Worm (Caenorhabditis elegans) whole organism, early embryonic: ENCODE results near the gene czw-1.

ENCODE experiments used
- B0310.2 ChIP-seq: sonication (generic microtip); optimal IDR thresholded peaks from 2 replicates; lab custom pipeline; 2016; ENCODE audit warnings: mild to moderate bottlenecking, missing genetic modification characterization, missing compliant biosample characterization
- F13C5.2 ChIP-seq: sonication (generic microtip); optimal IDR thresholded peaks from 2 replicates; lab custom pipeline; 2017; ENCODE audit warnings: mild to moderate bottlenecking, missing genetic modification characterization, inconsistent platforms, missing compliant biosample characterization
- aly-1 ChIP-seq: sonication (generic microtip); optimal IDR thresholded peaks from 2 replicates; lab custom pipeline; 2016; ENCODE audit warnings: missing genetic modification characterization, missing compliant biosample characterization
- ama-1 ChIP-seq: fragments of 150-350 bp; optimal IDR thresholded peaks from 2 replicates; lab custom pipeline; 2014
- ceh-13 ChIP-seq: fragments of 200-800 bp; sonication (Bioruptor generic); optimal IDR thresholded peaks from 2 replicates; lab custom pipeline; 2018; ENCODE audit warnings: mild to moderate bottlenecking, missing genetic modification characterization, missing compliant biosample characterization
- ceh-36 ChIP-seq: sonication (generic microtip); optimal IDR thresholded peaks from 2 replicates; lab custom pipeline; 2016; ENCODE audit warnings: missing genetic modification characterization, inconsistent platforms, missing compliant biosample characterization
- ets-7 ChIP-seq: sonication (generic microtip); optimal IDR thresholded peaks from 2 replicates; lab custom pipeline; 2016; ENCODE audit warnings: missing genotype, missing genetic modification characterization, missing compliant biosample characterization
- flt-1 ChIP-seq: fragments of 200-800 bp; sonication (Bioruptor generic); IDR thresholded peaks from 2 replicates; pipeline ENCODE4 v1.3.6; 2022; ENCODE audit warnings: missing genetic modification characterization, missing compliant biosample characterization
- hmbx-1 ChIP-seq: sonication (generic microtip); optimal IDR thresholded peaks from 2 replicates; lab custom pipeline; 2016; ENCODE audit warnings: mild to moderate bottlenecking, missing genetic modification characterization, missing compliant biosample characterization
- hmg-4 ChIP-seq: fragments of 200-800 bp; sonication (Bioruptor generic); optimal IDR thresholded peaks from 2 replicates; lab custom pipeline; 2018; ENCODE audit warnings: mild to moderate bottlenecking, missing genetic modification characterization, missing compliant biosample characterization
- hnd-1 ChIP-seq: sonication (generic microtip); optimal IDR thresholded peaks from 2 replicates; lab custom pipeline; 2016; ENCODE audit warnings: missing genetic modification characterization, missing compliant biosample characterization
- pes-1 ChIP-seq: fragments of 200-800 bp; sonication (Bioruptor generic); IDR thresholded peaks from 2 replicates; pipeline ENCODE4 v1.3.6; 2022; ENCODE audit warnings: missing genetic modification reagents, missing genetic modification characterization, missing compliant biosample characterization
- scrt-1 ChIP-seq: fragments of 200-800 bp; sonication (Bioruptor generic); IDR thresholded peaks from 2 replicates; pipeline ENCODE4 v1.3.6; 2022; ENCODE audit warnings: missing genetic modification characterization, missing compliant biosample characterization
- sea-1 ChIP-seq: fragments of 200-800 bp; sonication (Bioruptor generic); conservative IDR thresholded peaks from 2 replicates; pipeline ENCODE4 v1.3.6; 2022; ENCODE audit warnings: missing genetic modification characterization, missing compliant biosample characterization
- tbx-11 ChIP-seq: fragments of 200-800 bp; sonication (Bioruptor generic); IDR thresholded peaks from 2 replicates; pipeline ENCODE4 v1.3.6; 2022; ENCODE audit warnings: missing genetic modification characterization, missing compliant biosample characterization
- tbx-37 ChIP-seq: fragments of 200-800 bp; sonication (Bioruptor generic); conservative IDR thresholded peaks from 2 replicates; pipeline ENCODE4 v1.3.6; 2022; ENCODE audit warnings: missing genetic modification reagents, missing genetic modification characterization, missing compliant biosample characterization
- tra-4 ChIP-seq: sonication (generic microtip); optimal IDR thresholded peaks from 2 replicates; lab custom pipeline; 2017; ENCODE audit warnings: missing genetic modification characterization, missing compliant biosample characterization

The czw-1 gene

DNA sequence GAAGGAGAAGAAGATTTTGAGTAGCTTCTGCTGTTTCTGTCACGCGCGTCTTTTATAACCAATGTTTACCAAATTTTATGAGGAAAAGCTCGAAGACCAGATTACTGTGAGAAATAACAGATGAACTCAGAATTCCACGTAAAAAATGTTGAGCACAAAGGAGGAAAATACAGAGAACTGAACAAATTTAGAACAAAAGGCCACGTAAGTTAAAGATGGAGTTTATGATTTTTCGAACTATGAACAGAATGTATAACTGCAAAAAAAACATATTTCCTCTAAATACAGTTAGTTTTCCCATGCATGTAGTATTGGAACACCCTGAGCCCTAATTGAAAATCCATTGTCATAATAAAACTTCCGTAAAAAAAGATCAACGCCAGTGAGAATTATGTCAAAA, 5.7 kb downstream of the czw-1 start, which contains the start of gene exc-9:
exc-9 (minus strand) TSS at position 101 of the 400 bp plus-strand sequence.
- TF ChIP-seq hmg-4 (GFP tag; lab: Kevin White, UChicago) (no peak), ama-1 (lab: Kevin White, UChicago) (no peak), F13C5.2 (tag; lab: Kevin White, UChicago) (no peak), scrt-1 (no peak), hnd-1 (no peak)

DNA sequence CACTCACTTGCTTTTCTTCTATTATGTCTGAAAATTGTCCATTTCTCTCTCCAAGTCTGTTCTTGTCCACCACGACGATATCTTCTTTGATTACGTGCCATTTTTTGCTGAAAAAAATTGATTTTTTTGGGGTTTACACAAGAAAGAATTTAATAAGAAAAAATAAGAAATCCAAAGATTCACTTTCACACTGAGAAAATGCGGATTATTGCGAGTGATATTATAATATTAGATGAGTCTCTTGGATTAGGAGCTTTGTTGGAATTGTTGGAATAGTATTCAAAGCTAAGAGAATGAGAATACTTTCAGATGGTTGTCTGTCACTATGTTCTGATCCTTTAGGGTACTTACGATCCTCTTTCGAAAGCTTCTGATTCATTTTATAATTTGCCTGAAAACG, 7.8 kb downstream of the czw-1 start, which contains the start of gene F20D12.7:
F20D12.7 (minus strand) TSS at position 101 of the 400 bp plus-strand sequence.
- TF ChIP-seq ceh-36 (tag; lab: Kevin White, UChicago): no peak
- no peak for TF ChIP-seq pes-1
- no peak for TF ChIP-seq ceh-13
- no peak for TF ChIP-seq ama-1 (lab: Kevin White, UChicago)
- no peak for TF ChIP-seq B0310.2

DNA sequence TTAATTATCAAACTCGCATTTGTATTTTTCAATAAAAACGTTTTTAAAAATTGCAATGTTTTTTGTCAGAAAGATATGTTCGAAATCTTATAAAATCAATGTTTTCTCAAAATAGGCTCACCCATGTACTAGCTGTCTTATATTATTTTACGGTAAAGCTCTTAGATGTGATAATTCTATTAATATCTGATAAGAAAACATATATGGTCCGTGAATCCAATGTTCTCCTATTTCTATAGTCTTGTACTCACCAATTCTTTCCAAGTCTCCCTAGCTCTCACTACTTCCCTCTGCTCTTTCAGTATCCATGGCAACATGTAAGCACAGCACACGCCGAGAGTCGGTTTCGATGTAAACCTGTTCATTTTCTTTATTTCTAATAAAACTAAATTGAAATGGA, 12.9 kb downstream of the czw-1 start, which contains the start of gene bbs-2:
bbs-2 (plus strand) TSS at position 301 of the 400 bp plus-strand sequence.
- TF ChIP-seq ets-7 (tag; lab: Kevin White, UChicago) (no peak), pes-1 (no peak)

DNA sequence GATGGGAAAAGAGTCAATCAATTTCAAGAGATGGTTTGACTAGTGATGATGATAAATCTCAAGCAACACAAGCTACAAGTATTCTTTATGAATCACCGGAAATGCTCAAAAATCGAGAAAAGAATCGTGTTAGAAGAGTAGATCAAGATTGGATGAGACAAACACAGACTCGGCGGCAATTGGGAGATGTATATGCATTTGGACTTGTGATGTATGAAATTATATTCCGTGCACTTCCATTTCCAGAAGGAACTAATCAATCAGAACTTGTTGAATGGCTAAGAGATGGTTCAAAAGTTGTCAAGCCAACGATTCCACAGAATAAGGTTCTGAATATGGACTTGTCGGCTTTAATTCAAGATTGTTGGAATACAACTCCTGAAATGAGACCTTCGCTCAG, 14.8 kb downstream of the czw-1 start:
- TF ChIP-seq aly-1 (tag; lab: Kevin White, UChicago) (no peak), tra-4 (tag; lab: Kevin White, UChicago) (no peak), ceh-13 (no peak), hmg-4 (GFP tag; lab: Kevin White, UChicago) (no peak), flt-1 (GFP tag; lab: Robert Waterston, UW) (no peak), tbx-37 (GFP tag; lab: Robert Waterston, UW) (no peak), hmbx-1 (tag; lab: Kevin White, UChicago) (no peak)

ce11 chrIV:7927852-7928251, 18.8 kb downstream of the czw-1 start, which contains the start of gene gcy-8:
gcy-8 (plus strand) TSS chrIV:7928152.
- TF ChIP-seq F13C5.2 (tag; lab: Kevin White, UChicago) (no peak), flt-1 (GFP tag; lab: Robert Waterston, UW) (no peak), hmbx-1 (tag; lab: Kevin White, UChicago) (no peak), tbx-11 (GFP tag; lab: Robert Waterston, UW) (no peak), tra-4 (tag; lab: Kevin White, UChicago) (no peak), ama-1 (lab: Kevin White, UChicago) (no peak), hnd-1 (no peak), hmg-4 (GFP tag; lab: Kevin White, UChicago) (no peak), ceh-13 (no peak), B0310.2 (no peak), sea-1 (GFP tag; lab: Robert Waterston, UW) (no peak), tbx-37 (GFP tag; lab: Robert Waterston, UW) (no peak), scrt-1 (no peak), pes-1 (no peak)

DNA sequence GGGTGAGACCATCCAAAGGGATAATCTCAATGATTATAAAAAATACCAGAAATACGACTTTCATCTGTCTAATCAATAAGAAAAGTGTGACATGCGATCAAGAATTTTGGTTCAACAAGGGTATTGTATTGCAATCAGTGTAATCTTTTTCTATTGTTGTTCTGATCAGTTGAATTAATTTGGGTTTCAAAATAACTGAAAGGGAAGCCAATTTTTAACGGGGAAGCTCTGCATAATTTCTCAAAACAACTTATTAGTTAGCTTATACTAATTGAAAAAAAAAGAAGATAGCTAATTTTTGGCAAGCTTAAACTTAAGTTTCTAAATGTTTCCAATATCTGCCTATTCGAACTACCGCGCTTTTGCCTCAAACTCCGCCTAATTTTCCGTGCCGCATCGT, 19.4 kb downstream of the czw-1 start, which contains the start of gene C49H3.12:
C49H3.12 (minus strand) TSS at position 101 of the 400 bp plus-strand sequence.
- TF ChIP-seq scrt-1 (no peak), ceh-36 (tag; lab: Kevin White, UChicago) (no peak), ama-1 (lab: Kevin White, UChicago) (no peak), sea-1 (GFP tag; lab: Robert Waterston, UW) (no peak), aly-1 (tag; lab: Kevin White, UChicago) (no peak), hnd-1 (no peak), tbx-11 (GFP tag; lab: Robert Waterston, UW) (no peak)

DNA sequence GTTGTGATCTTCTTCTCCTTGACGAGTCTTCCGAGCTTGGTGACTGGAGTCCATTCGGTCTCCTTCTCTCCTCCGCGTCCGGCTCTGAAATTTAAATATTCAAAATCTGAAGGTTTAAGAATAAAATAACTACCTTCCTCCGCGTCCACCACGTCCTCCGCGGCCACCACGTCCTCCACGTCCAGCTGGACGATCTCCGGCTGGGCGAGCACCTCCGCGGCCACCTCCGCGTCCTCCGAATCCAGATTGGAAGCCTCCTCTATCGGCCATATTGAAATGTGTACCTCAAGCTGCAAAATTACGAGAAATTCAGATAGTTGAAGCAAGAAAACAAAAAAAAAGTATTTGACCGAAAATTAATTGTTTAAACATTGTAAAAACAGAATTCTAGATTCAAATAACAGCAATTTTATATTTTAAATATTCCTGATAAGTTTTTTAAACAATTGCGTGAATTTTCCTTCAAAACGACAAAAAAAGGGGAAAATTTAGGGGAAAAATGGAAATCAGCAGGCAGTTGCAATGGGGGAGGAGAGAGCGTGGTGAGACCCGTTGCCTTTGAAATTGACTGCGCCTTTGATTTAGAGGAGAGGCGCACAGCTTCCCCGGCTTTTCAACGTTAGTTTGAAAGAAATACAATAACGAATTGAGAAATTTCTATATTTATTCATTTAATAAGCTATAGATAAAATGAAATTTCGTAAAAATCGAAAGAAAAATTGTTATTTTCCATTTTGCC, 20.4 kb downstream of the czw-1 start, which contains the start of gene rps-2:
rps-2 (minus strand) TSS at position 290 of the 739 bp plus-strand sequence.
- TF ChIP-seq ets-7 (tag; lab: Kevin White, UChicago): no peak
- TF ChIP-seq F13C5.2 (tag; lab: Kevin White, UChicago): peak; percentile 35
- peak; percentile 8; the same call in 1 of the 2 replicates for TF ChIP-seq tbx-11 (GFP tag; lab: Robert Waterston, UW)
- TF ChIP-seq sea-1 (GFP tag; lab: Robert Waterston, UW): no peak
- TF ChIP-seq B0310.2: no peak

- TF ChIP-seq tbx-37 (GFP tag; lab: Robert Waterston, UW) (no peak), ets-7 (tag; lab: Kevin White, UChicago) (no peak), tbx-11 (GFP tag; lab: Robert Waterston, UW) (no peak), B0310.2 (no peak), ceh-13 (no peak), F13C5.2 (tag; lab: Kevin White, UChicago) (no peak), ceh-36 (tag; lab: Kevin White, UChicago) (no peak), flt-1 (GFP tag; lab: Robert Waterston, UW) (no peak), pes-1 (no peak), scrt-1 (no peak), hmg-4 (GFP tag; lab: Kevin White, UChicago) (no peak), hnd-1 (no peak), aly-1 (tag; lab: Kevin White, UChicago) (no peak), hmbx-1 (tag; lab: Kevin White, UChicago) (no peak), ama-1 (lab: Kevin White, UChicago) (no peak), sea-1 (GFP tag; lab: Robert Waterston, UW) (no peak), tra-4 (tag; lab: Kevin White, UChicago) (no peak)
Observed at ce11 chrIV:7924975-7925828, 21.4 kb downstream of the czw-1 start.
